Worm (Caenorhabditis elegans) whole organism, L4 larva: ENCODE measurements around the gene H14N18.4.

Experiments
- F44E2.7 ChIP-seq: fragments of 200-800 bp; sonication (Bioruptor generic); IDR thresholded peaks from 2 replicates; pipeline ENCODE4 v2.1.2; 2022; ENCODE audit warnings: missing genetic modification characterization, missing compliant biosample characterization
- T20F7.1 ChIP-seq: fragments of 200-800 bp; sonication (Bioruptor generic); optimal IDR thresholded peaks from 2 replicates; lab custom pipeline; 2018; ENCODE audit warnings: mild to moderate bottlenecking, missing genetic modification characterization, missing compliant biosample characterization
- ama-1 ChIP-seq: fragments of 150-350 bp; optimal IDR thresholded peaks from 2 replicates; lab custom pipeline; 2014; ENCODE audit warnings: inconsistent platforms, mixed read lengths
- dpl-1 ChIP-seq: fragments of 150-350 bp; optimal IDR thresholded peaks from 2 replicates; lab custom pipeline; 2014; ENCODE audit warnings: missing biosample characterization, missing genetic modification reagents, missing genetic modification characterization
- egl-27 ChIP-seq: sonication (generic microtip); optimal IDR thresholded peaks from 3 replicates; lab custom pipeline; 2017; ENCODE audit warnings: missing biosample characterization, missing genetic modification reagents, missing genetic modification characterization
- fkh-10 ChIP-seq: fragments of 150-350 bp; optimal IDR thresholded peaks from 2 replicates; lab custom pipeline; 2014; ENCODE audit warnings: missing biosample characterization, missing genetic modification reagents, missing genetic modification characterization
- hlh-30 ChIP-seq: sonication (generic microtip); optimal IDR thresholded peaks from 2 replicates; lab custom pipeline; 2017; ENCODE audit warnings: antibody characterized with exemption, mild to moderate bottlenecking, missing genetic modification characterization, missing compliant biosample characterization; ENCODE audit not compliant: insufficient read depth
- unc-62 ChIP-seq, 3 experiments: fragments of 150-350 bp in 1 of 3; sonication (generic microtip); optimal IDR thresholded peaks in 2 of 3; peaks in 1 of 3; 1 replicate in 1 of 3; 2 replicates in 2 of 3; lab custom pipeline; 2014 to 2017; ENCODE audit warnings: missing biosample characterization in 3 of 3, missing genetic modification characterization in 3 of 3, missing genetic modification reagents in 3 of 3, missing genotype in 1 of 3
- ztf-7 ChIP-seq: fragments of 150-350 bp; optimal IDR thresholded peaks from 2 replicates; lab custom pipeline; 2014; ENCODE audit warnings: missing biosample characterization, missing genetic modification characterization

DNA sequence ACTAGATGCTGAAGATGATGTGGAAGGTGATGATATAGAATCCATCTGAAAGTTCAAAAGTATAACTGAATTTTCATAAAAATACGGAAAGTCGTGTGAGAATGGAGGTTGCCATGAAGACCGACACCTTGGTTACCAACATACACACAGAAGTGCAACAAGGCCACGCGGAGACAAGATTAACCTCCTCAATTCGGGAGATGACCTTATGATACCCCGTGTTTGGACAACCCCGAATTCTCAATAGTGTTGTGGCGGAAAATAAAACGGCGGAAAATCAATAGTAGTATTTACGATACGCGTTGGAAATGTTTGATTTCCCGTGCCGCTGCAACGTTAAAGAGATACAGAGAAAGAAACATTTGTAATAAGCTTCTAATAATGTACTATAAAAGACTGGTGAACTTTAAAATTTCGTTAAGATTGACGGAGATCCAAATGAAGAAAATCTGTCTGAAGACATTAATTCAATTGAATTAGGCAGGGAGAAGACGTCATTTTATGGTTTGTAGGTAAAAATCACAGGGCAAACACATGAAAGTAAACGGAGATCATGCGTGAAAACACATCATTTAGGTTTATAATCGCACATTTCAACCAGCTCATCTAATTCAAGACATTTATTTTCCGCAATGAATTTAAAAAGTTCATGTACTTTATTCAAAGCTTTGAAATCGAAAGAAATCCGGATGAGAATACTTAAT, 35.4 kb upstream of the H14N18.4 start, which contains the start of gene nhr-44:
- TF ChIP-seq ztf-7: no peak
- no peak for TF ChIP-seq ama-1
- TF ChIP-seq unc-62 (GFP tag; optimal IDR thresholded peaks at IDR 0.05 in 1 of 2; lab: Kevin White, UChicago): no peak
- no peak for TF ChIP-seq unc-62 (tag; optimal IDR thresholded peaks at IDR 0.05; lab: Kevin White, UChicago)
- no peak for TF ChIP-seq egl-27 (tag; lab: Kevin White, UChicago)
- no peak for TF ChIP-seq T20F7.1
- TF ChIP-seq hlh-30 (tag; lab: Kevin White, UChicago): peak; percentile 46
- TF ChIP-seq dpl-1 (GFP tag; lab: Kevin White, UChicago): no peak
- no peak for TF ChIP-seq F44E2.7 (GFP tag; lab: Robert Waterston, UW)
- TF ChIP-seq fkh-10 (GFP tag; lab: Kevin White, UChicago): no peak
